Fruit fly (Drosophila melanogaster) whole organism: ENCODE results near the gene CG12316.

Source experiments
- CG8478 ChIP-seq: fragments of >200 bp; optimal IDR thresholded peaks from 2 replicates; lab custom pipeline; 2018; ENCODE audit warnings: inconsistent platforms
- Dll ChIP-seq: fragments of >200 bp; optimal IDR thresholded peaks from 2 replicates; lab custom pipeline; 2017
- EcR ChIP-seq, 2 experiments: fragments of >200 bp; optimal IDR thresholded peaks; 2 replicates each; lab custom pipeline; 2017; ENCODE audit warnings: missing biosample characterization in 2 of 2, missing genetic modification characterization in 2 of 2, missing genetic modification reagents in 2 of 2
- usp ChIP-seq: fragments of >200 bp; optimal IDR thresholded peaks from 2 replicates; lab custom pipeline; 2017; ENCODE audit warnings: missing biosample characterization, missing genetic modification characterization, mixed read lengths

dm6 chr3L:15143638-15144600 is 7.2 kb upstream of the CG12316 start, which contains the start of the genes CG32147 and Pex3:
- no peak for TF ChIP-seq Dll (lab: Kevin White, UChicago)
- no peak for TF ChIP-seq EcR (GFP tag; optimal IDR thresholded peaks at IDR 0.05; lab: Kevin White, UChicago)
- no peak for TF ChIP-seq usp
- TF ChIP-seq CG8478 (lab: Kevin White, UChicago) = no peak
